Fruit fly (Drosophila melanogaster): ENCODE data around the gene CG6310.

DNA sequence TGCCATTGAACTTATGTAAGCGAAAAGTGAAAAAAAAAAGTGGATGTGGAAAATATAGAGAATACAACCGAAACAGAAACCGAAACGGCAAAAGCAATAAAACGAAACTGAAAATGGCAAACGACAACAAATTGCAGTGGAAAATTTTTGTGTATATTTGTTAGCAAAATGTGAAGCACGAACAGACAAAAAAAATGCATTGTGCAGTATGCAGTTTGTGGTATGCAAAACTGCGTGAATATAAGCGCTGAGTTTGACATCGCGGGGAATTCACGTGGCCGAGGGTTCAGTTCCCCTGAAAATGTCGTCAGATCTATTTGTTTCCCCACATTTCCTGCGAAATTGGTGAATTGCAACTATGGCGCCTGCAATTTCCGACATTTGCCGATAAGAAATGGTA lies 26.0 kb downstream of the CG6310 start:
- no peak for TF ChIP-seq CG9948 (tag; optimal IDR thresholded peaks at IDR 0.05)
- TF ChIP-seq Ets98B (GFP tag; IDR thresholded peaks at IDR 0.05), result no peak
- TF ChIP-seq CG13204 (GFP tag; optimal IDR thresholded peaks at IDR 0.05), result no peak
- TF ChIP-seq CG14655 (GFP tag; optimal IDR thresholded peaks at IDR 0.05), result no peak
- TF ChIP-seq CG8301 (tag; optimal IDR thresholded peaks at IDR 0.05), result no peak
- no peak for TF ChIP-seq CG34367 (tag; optimal IDR thresholded peaks at IDR 0.05)
